Worm (Caenorhabditis elegans) whole organism, late embryonic: Measurements from ENCODE around the gene Y6G8.5.

Experiments
- dve-1 ChIP-seq: sonication (generic microtip); optimal IDR thresholded peaks from 2 replicates; lab custom pipeline; 2017; ENCODE audit warnings: antibody characterized with exemption, mild to moderate bottlenecking, missing genetic modification characterization, missing compliant biosample characterization
- nhr-11 ChIP-seq: fragments of 150-350 bp; optimal IDR thresholded peaks from 2 replicates; lab custom pipeline; 2014; ENCODE audit warnings: missing biosample characterization, missing genetic modification characterization
- npax-4 ChIP-seq: sonication (generic microtip); optimal IDR thresholded peaks from 2 replicates; lab custom pipeline; 2016; ENCODE audit warnings: missing genetic modification characterization, missing compliant biosample characterization
- sdc-2 ChIP-seq: sonication (generic microtip); optimal IDR thresholded peaks from 2 replicates; lab custom pipeline; 2016; ENCODE audit warnings: missing genotype, missing genetic modification characterization, missing compliant biosample characterization
- unc-86 ChIP-seq: sonication (generic microtip); optimal IDR thresholded peaks from 2 replicates; lab custom pipeline; 2016; ENCODE audit warnings: missing genetic modification characterization, missing compliant biosample characterization

DNA sequence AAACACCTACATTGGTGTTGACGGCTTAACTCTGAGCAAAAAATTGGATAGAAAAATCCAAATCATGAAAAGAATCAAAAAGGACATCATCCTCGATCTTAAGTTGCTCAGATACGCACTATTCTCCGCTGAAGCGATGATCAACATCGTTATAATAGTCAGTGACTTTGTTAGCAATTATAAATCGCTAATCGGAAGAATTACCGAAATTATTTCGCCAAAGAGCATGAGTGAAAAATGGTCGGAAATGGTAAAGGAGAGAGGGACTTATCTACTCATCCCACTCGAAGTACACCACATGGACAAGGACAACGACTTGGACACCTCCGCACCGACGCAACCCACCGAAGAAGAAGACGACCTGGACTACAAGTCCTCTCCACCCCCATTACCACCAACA lies 35.5 kb downstream of the Y6G8.5 start:
- no peak for TF ChIP-seq dve-1
- TF ChIP-seq nhr-11 (tag; lab: Kevin White, UChicago), result no peak
- TF ChIP-seq unc-86, result no peak
- no peak for TF ChIP-seq npax-4 (tag; lab: Kevin White, UChicago)
- TF ChIP-seq sdc-2, result no peak
